Fruit fly (Drosophila melanogaster) whole organism, embryonic: ENCODE data around the gene CG2574.

Experiments
- Ada2b ChIP-seq: fragments of 200-800 bp; sonication (Bioruptor generic); IDR thresholded peaks from 2 replicates; pipeline ENCODE4 v1.3.6; 2022; ENCODE audit warnings: missing biosample characterization, missing genetic modification characterization
- Adf1 ChIP-seq: fragments of 200-800 bp; sonication (Bioruptor generic); IDR thresholded peaks from 2 replicates; pipeline ENCODE4 v1.3.6; 2022; ENCODE audit warnings: missing biosample characterization, missing genetic modification characterization
- CG10267 ChIP-seq: fragments of 200-800 bp; sonication (Bioruptor generic); optimal IDR thresholded peaks from 2 replicates; lab custom pipeline; 2018; ENCODE audit warnings: missing biosample characterization, mild to moderate bottlenecking, missing genetic modification characterization, moderate library complexity
- CG10979 ChIP-seq: fragments of 200-800 bp; sonication (Bioruptor generic); optimal IDR thresholded peaks from 2 replicates; lab custom pipeline; 2018; ENCODE audit warnings: missing biosample characterization, mild to moderate bottlenecking, missing genetic modification characterization, moderate library complexity
- CG11696 ChIP-seq: fragments of 200-800 bp; sonication (Bioruptor generic); IDR thresholded peaks from 2 replicates; pipeline ENCODE4 v1.3.6; 2022; ENCODE audit warnings: missing biosample characterization, missing genetic modification characterization
- CG12659 ChIP-seq: fragments of 200-800 bp; sonication (Bioruptor generic); optimal IDR thresholded peaks from 3 replicates; lab custom pipeline; 2017; ENCODE audit warnings: mild to moderate bottlenecking, missing biosample characterization, missing genetic modification reagents, missing genetic modification characterization
- CG13123 ChIP-seq: fragments of 200-800 bp; sonication (Bioruptor generic); optimal IDR thresholded peaks from 2 replicates; lab custom pipeline; 2016; ENCODE audit warnings: missing biosample characterization, missing genetic modification characterization
- CG13775 ChIP-seq: fragments of 200-800 bp; sonication (Bioruptor generic); optimal IDR thresholded peaks from 3 replicates; lab custom pipeline; 2017; ENCODE audit warnings: missing biosample characterization, mild to moderate bottlenecking, missing genetic modification characterization
- CG14441 ChIP-seq: fragments of 200-800 bp; sonication (Bioruptor generic); IDR thresholded peaks from 2 replicates; pipeline ENCODE4 v1.3.6; 2022; ENCODE audit warnings: missing biosample characterization, missing genetic modification characterization
- CG15073 ChIP-seq: fragments of 200-800 bp; sonication (Bioruptor generic); optimal IDR thresholded peaks from 2 replicates; lab custom pipeline; 2016; ENCODE audit warnings: missing biosample characterization, missing genetic modification characterization
- CG1602 ChIP-seq: fragments of 200-800 bp; sonication (Bioruptor generic); optimal IDR thresholded peaks from 3 replicates; lab custom pipeline; 2016; ENCODE audit warnings: missing biosample characterization, missing genetic modification characterization
- CG17328 ChIP-seq: fragments of 200-800 bp; sonication (Bioruptor generic); IDR thresholded peaks from 2 replicates; pipeline ENCODE4 v1.3.6; 2022; ENCODE audit warnings: missing biosample characterization, missing genetic modification characterization
- CG17359 ChIP-seq: fragments of 200-800 bp; sonication (Bioruptor generic); optimal IDR thresholded peaks from 3 replicates; lab custom pipeline; 2018; ENCODE audit warnings: missing biosample characterization, mild to moderate bottlenecking, missing genetic modification characterization, moderate library complexity
- CG2202 ChIP-seq: fragments of 200-800 bp; sonication (Bioruptor generic); optimal IDR thresholded peaks from 2 replicates; lab custom pipeline; 2018; ENCODE audit warnings: missing biosample characterization, mild to moderate bottlenecking, missing genetic modification characterization
- CG2678 ChIP-seq: fragments of 200-800 bp; sonication (Bioruptor generic); optimal IDR thresholded peaks from 3 replicates; lab custom pipeline; 2019; ENCODE audit warnings: missing biosample characterization, mild to moderate bottlenecking, missing genetic modification characterization, moderate library complexity
- CG30020 ChIP-seq: fragments of 200-800 bp; optimal IDR thresholded peaks from 2 replicates; lab custom pipeline; 2019; ENCODE audit warnings: missing biosample characterization, mild to moderate bottlenecking, missing genetic modification characterization, moderate library complexity
- CG32532 ChIP-seq: fragments of 200-800 bp; sonication (Bioruptor generic); IDR thresholded peaks from 2 replicates; pipeline ENCODE4 v1.3.6; 2022; ENCODE audit warnings: missing biosample characterization, missing genetic modification characterization
- CG3281 ChIP-seq: fragments of 200-800 bp; sonication (Bioruptor generic); optimal IDR thresholded peaks from 3 replicates; lab custom pipeline; 2017; ENCODE audit warnings: missing biosample characterization, mild to moderate bottlenecking, missing genetic modification characterization
- CG42726 ChIP-seq: fragments of 200-800 bp; sonication (Bioruptor generic); IDR thresholded peaks from 2 replicates; pipeline ENCODE4 v1.3.6; 2022; ENCODE audit warnings: missing biosample characterization, missing genetic modification characterization; ENCODE audit not compliant: partially characterized antibody
- CG4424 ChIP-seq: fragments of 200-800 bp; sonication (Bioruptor generic); optimal IDR thresholded peaks from 3 replicates; lab custom pipeline; 2016; ENCODE audit warnings: missing biosample characterization, missing genetic modification characterization
- CG6791 ChIP-seq: fragments of 200-800 bp; sonication (Bioruptor generic); IDR thresholded peaks from 3 replicates; pipeline ENCODE4 v1.3.6; 2022; ENCODE audit warnings: missing biosample characterization, missing genetic modification characterization; ENCODE audit not compliant: partially characterized antibody
- CG8924 ChIP-seq: fragments of 200-800 bp; optimal IDR thresholded peaks from 3 replicates; lab custom pipeline; 2019; ENCODE audit warnings: missing biosample characterization, mild to moderate bottlenecking, missing genetic modification characterization, moderate library complexity
- CG9727 ChIP-seq: fragments of 200-800 bp; sonication (Bioruptor generic); optimal IDR thresholded peaks from 3 replicates; lab custom pipeline; 2017; ENCODE audit warnings: missing biosample characterization, mild to moderate bottlenecking, missing genetic modification characterization
- CG9932 ChIP-seq: fragments of 200-800 bp; sonication (Bioruptor generic); IDR thresholded peaks from 2 replicates; pipeline ENCODE4 v1.3.6; 2022; ENCODE audit warnings: missing biosample characterization, missing genetic modification characterization
- CTCF ChIP-seq: fragments of 200-800 bp; sonication (Bioruptor generic); optimal IDR thresholded peaks from 2 replicates; lab custom pipeline; 2017; ENCODE audit warnings: missing biosample characterization, mild to moderate bottlenecking, missing genetic modification characterization, moderate library complexity
- CoRest ChIP-seq: fragments of 200-800 bp; sonication (Bioruptor generic); optimal IDR thresholded peaks from 3 replicates; lab custom pipeline; 2018; ENCODE audit warnings: missing biosample characterization, mild to moderate bottlenecking, missing genetic modification characterization, moderate library complexity
- D19A ChIP-seq: fragments of 200-800 bp; optimal IDR thresholded peaks from 3 replicates; lab custom pipeline; 2019; ENCODE audit warnings: missing biosample characterization, mild to moderate bottlenecking, missing genetic modification characterization, moderate library complexity
- Doc3 ChIP-seq: fragments of 200-800 bp; sonication (Bioruptor generic); IDR thresholded peaks from 3 replicates; pipeline ENCODE4 v1.3.6; 2022; ENCODE audit warnings: missing biosample characterization, missing genetic modification characterization; ENCODE audit not compliant: partially characterized antibody
- HLHmδ ChIP-seq: fragments of 200-800 bp; sonication (Bioruptor generic); optimal IDR thresholded peaks from 2 replicates; lab custom pipeline; 2018; ENCODE audit warnings: missing biosample characterization, mild to moderate bottlenecking, missing genetic modification characterization, moderate library complexity
- Hr78 ChIP-seq, 2 experiments: fragments of 200-800 bp in 1 of 2; fragments of >200 bp in 1 of 2; sonication (Bioruptor generic) in 1 of 2; optimal IDR thresholded peaks; 2 replicates each; lab custom pipeline; 2017 to 2019; ENCODE audit warnings: missing biosample characterization in 2 of 2, missing genetic modification characterization in 2 of 2, mild to moderate bottlenecking in 1 of 2, moderate library complexity in 1 of 2
- Kr ChIP-seq: fragments of 200-800 bp; sonication (Bioruptor generic); optimal IDR thresholded peaks from 2 replicates; lab custom pipeline; 2017; ENCODE audit warnings: missing biosample characterization, mild to moderate bottlenecking, missing genetic modification characterization
- Six4 ChIP-seq: fragments of 200-800 bp; sonication (Bioruptor generic); optimal IDR thresholded peaks from 2 replicates; lab custom pipeline; 2016; ENCODE audit warnings: missing biosample characterization, missing genetic modification characterization
- Vsx1 ChIP-seq: fragments of 200-800 bp; sonication (Bioruptor generic); optimal IDR thresholded peaks from 2 replicates; lab custom pipeline; 2017; ENCODE audit warnings: missing biosample characterization, mild to moderate bottlenecking, missing genetic modification characterization, missing genetic modification reagents
- Xrp1 ChIP-seq: fragments of 200-800 bp; sonication (Bioruptor generic); IDR thresholded peaks from 2 replicates; pipeline ENCODE4 v1.3.6; 2022; ENCODE audit warnings: missing biosample characterization, missing genetic modification characterization
- cato ChIP-seq: fragments of 200-800 bp; sonication (Bioruptor generic); optimal IDR thresholded peaks from 2 replicates; lab custom pipeline; 2016; ENCODE audit warnings: missing biosample characterization, missing genetic modification characterization, borderline replicate concordance
- chinmo ChIP-seq: fragments of 200-800 bp; sonication (Bioruptor generic); IDR thresholded peaks from 4 replicates; pipeline ENCODE4 v1.3.6; 2022; ENCODE audit warnings: missing biosample characterization, missing genetic modification characterization; ENCODE audit not compliant: partially characterized antibody
- dpn ChIP-seq, 2 experiments: fragments of 200-800 bp; sonication (Bioruptor generic); optimal IDR thresholded peaks; 3 replicates each; lab custom pipeline; 2016; ENCODE audit warnings: missing biosample characterization in 2 of 2, missing genetic modification characterization in 2 of 2
- hkb ChIP-seq, 2 experiments: fragments of 200-800 bp in 1 of 2; fragments of >200 bp in 1 of 2; sonication (Bioruptor generic) in 1 of 2; IDR thresholded peaks in 1 of 2; optimal IDR thresholded peaks in 1 of 2; 2 replicates each; pipeline versions ENCODE4 v1.3.6 to Lab custom; 2017 to 2022; ENCODE audit warnings: missing biosample characterization in 1 of 2, missing genetic modification characterization in 1 of 2
- mld ChIP-seq: fragments of 200-800 bp; sonication (Bioruptor generic); IDR thresholded peaks from 3 replicates; pipeline ENCODE4 v1.3.6; 2022; ENCODE audit warnings: missing biosample characterization, missing genetic modification characterization; ENCODE audit not compliant: partially characterized antibody
- prd ChIP-seq, 3 experiments: fragments of >200 bp in 2 of 3; fragments of 200-800 bp in 1 of 3; sonication (Bioruptor generic) in 1 of 3; optimal IDR thresholded peaks in 2 of 3; IDR thresholded peaks in 1 of 3; 2 replicates in 2 of 3; 3 replicates in 1 of 3; pipeline versions ENCODE4 v1.3.6 to Lab custom; 2017 to 2022; ENCODE audit warnings: missing biosample characterization in 1 of 3, missing genetic modification characterization in 1 of 3
- row ChIP-seq: fragments of 200-800 bp; sonication (Bioruptor generic); IDR thresholded peaks from 3 replicates; pipeline ENCODE4 v1.3.6; 2022; ENCODE audit warnings: missing biosample characterization, missing genetic modification characterization
- run ChIP-seq: fragments of 200-800 bp; sonication (Bioruptor generic); optimal IDR thresholded peaks from 3 replicates; lab custom pipeline; 2018; ENCODE audit warnings: missing biosample characterization, mild to moderate bottlenecking, missing genetic modification characterization
- salm ChIP-seq: fragments of 200-800 bp; sonication (Bioruptor generic); optimal IDR thresholded peaks from 2 replicates; lab custom pipeline; 2018; ENCODE audit warnings: missing biosample characterization, mild to moderate bottlenecking, missing genetic modification characterization
- schlank ChIP-seq: fragments of 200-800 bp; sonication (Bioruptor generic); optimal IDR thresholded peaks from 2 replicates; lab custom pipeline; 2018; ENCODE audit warnings: missing biosample characterization, mild to moderate bottlenecking, missing genetic modification characterization
- sd ChIP-seq: fragments of 200-800 bp; sonication (Bioruptor generic); optimal IDR thresholded peaks from 3 replicates; lab custom pipeline; 2018; ENCODE audit warnings: missing biosample characterization, mild to moderate bottlenecking, missing genetic modification characterization, moderate library complexity
- stc ChIP-seq: fragments of 200-800 bp; sonication (Bioruptor generic); IDR thresholded peaks from 2 replicates; pipeline ENCODE4 v1.3.6; 2022; ENCODE audit warnings: missing biosample characterization, missing genetic modification characterization
- stwl ChIP-seq: fragments of 200-800 bp; sonication (Bioruptor generic); optimal IDR thresholded peaks from 3 replicates; lab custom pipeline; 2018; ENCODE audit warnings: missing biosample characterization, mild to moderate bottlenecking, missing genetic modification characterization, moderate library complexity
- vnd ChIP-seq: fragments of 200-800 bp; sonication (Bioruptor generic); IDR thresholded peaks from 3 replicates; pipeline ENCODE4 v1.3.6; 2022; ENCODE audit warnings: missing biosample characterization, missing genetic modification characterization; ENCODE audit not compliant: partially characterized antibody
- wek ChIP-seq: fragments of 200-800 bp; sonication (Bioruptor generic); optimal IDR thresholded peaks from 3 replicates; lab custom pipeline; 2018; ENCODE audit warnings: missing biosample characterization, mild to moderate bottlenecking, missing genetic modification characterization, moderate library complexity

CG2574 gene

dm6 chrX:12454358-12454757 is 45.7 kb downstream of the CG2574 start, which contains the start of gene CG15927 (continued):
- TF ChIP-seq Doc3 (no peak), HLHmδ (GFP tag; lab: Kevin White, UChicago) (no peak), CG17359 (tag; lab: Kevin White, UChicago) (peak; percentile 81), CG9727 (GFP tag; lab: Kevin White, UChicago) (peak; percentile 55), Xrp1 (GFP tag; lab: Robert Waterston, UW) (peak; percentile 71; the same call in 1 of the 2 replicates), CG14441 (no peak), row (peak; percentile 67), salm (peak; percentile 8), schlank (tag; lab: Kevin White, UChicago) (no peak), CG8924 (peak; percentile 38), CG12659 (GFP tag; lab: Kevin White, UChicago) (peak; percentile 4), CG11696 (GFP tag; lab: Robert Waterston, UW) (no peak; the same call in 1 of the 2 replicates), CG30020 (no peak), stc (GFP tag; lab: Robert Waterston, UW) (no peak), sd (tag; lab: Kevin White, UChicago) (peak; percentile 18), CG9932 (GFP tag; lab: Robert Waterston, UW) (0 out of 2 replicates have a peak, but pooled peaks have one; percentile 28), CG13123 (GFP tag; lab: Kevin White, UChicago) (no peak), Vsx1 (GFP tag; lab: Kevin White, UChicago) (peak; percentile 12), Six4 (GFP tag; lab: Kevin White, UChicago) (peak; percentile 32), CTCF (GFP tag; lab: Kevin White, UChicago) (peak; percentile 41), CG2202 (tag; lab: Kevin White, UChicago) (peak; percentile 48), Ada2b (GFP tag; lab: Robert Waterston, UW) (peak; percentile 69), Adf1 (no peak), dpn (GFP tag; optimal IDR thresholded peaks at IDR 0.05; lab: Kevin White, UChicago) (peak; percentile 26 to 42), CG32532 (GFP tag; lab: Robert Waterston, UW) (no peak), hkb (optimal IDR thresholded peaks at IDR 0.05; lab: Kevin White, UChicago) (no peak), hkb (GFP tag; IDR thresholded peaks at IDR 0.05; lab: Robert Waterston, UW) (peak; percentile 69), Kr (GFP tag; lab: Kevin White, UChicago) (no peak), Hr78 (GFP tag; optimal IDR thresholded peaks at IDR 0.05; lab: Kevin White, UChicago) (peak in 1 of 2 experiments; percentile 19), CG3281 (no peak), CG4424 (GFP tag; lab: Kevin White, UChicago) (peak; percentile 54), prd (optimal IDR thresholded peaks at IDR 0.05; lab: Kevin White, UChicago) (no peak), prd (GFP tag; IDR thresholded peaks at IDR 0.05; lab: Robert Waterston, UW) (no peak), CG42726 (no peak), CG6791 (no peak), CG13775 (GFP tag; lab: Kevin White, UChicago) (no peak), vnd (no peak), CG15073 (GFP tag; lab: Kevin White, UChicago) (no peak), mld (GFP tag; lab: Robert Waterston, UW) (no peak), CG10979 (tag; lab: Kevin White, UChicago) (peak; percentile 72), CG2678 (tag; lab: Kevin White, UChicago) (peak; percentile 72), cato (GFP tag; lab: Kevin White, UChicago) (peak; percentile 13), wek (GFP tag; lab: Kevin White, UChicago) (no peak), D19A (tag; lab: Kevin White, UChicago) (peak; percentile 39), CG1602 (GFP tag; lab: Kevin White, UChicago) (peak; percentile 25), run (tag; lab: Kevin White, UChicago) (no peak), chinmo (GFP tag; lab: Robert Waterston, UW) (no peak), CoRest (peak; percentile 37), CG17328 (GFP tag; lab: Robert Waterston, UW) (peak; percentile 82), stwl (tag; lab: Kevin White, UChicago) (no peak), CG10267 (tag; lab: Kevin White, UChicago) (peak; percentile 34)
